Fruit fly (Drosophila melanogaster): ENCODE results near the gene mEFTs.

The mEFTs gene

dm6 chr2L:17484174-17484573, 16.7 kb downstream of the mEFTs start, which contains the start of the genes GCS2beta and CG5131:
TSS of gene GCS2beta (minus strand) at chr2L:17484307.
TSS of gene CG5131 (plus strand) at chr2L:17484501.
- TF ChIP-seq Dfd (GFP tag; optimal IDR thresholded peaks at IDR 0.05): no peak
- peak; percentile 82 for TF ChIP-seq CG32264 (GFP tag; optimal IDR thresholded peaks at IDR 0.05)
- no peak for TF ChIP-seq Rel (GFP tag; optimal IDR thresholded peaks at IDR 0.05)
- peak; percentile 43 for TF ChIP-seq Rel (tag; optimal IDR thresholded peaks at IDR 0.05)
- TF ChIP-seq dl (GFP tag; optimal IDR thresholded peaks at IDR 0.05; ENCODE audit: insufficient read depth in 1 of 2, partially characterized antibody in 2 of 2): no peak
- TF ChIP-seq Hnf4 (GFP tag; optimal IDR thresholded peaks at IDR 0.05): peak; percentile 96
- peak; percentile 70 to 98 for TF ChIP-seq foxo (GFP tag; optimal IDR thresholded peaks at IDR 0.05)
- peak; percentile 95 for TF ChIP-seq h (GFP tag; optimal IDR thresholded peaks at IDR 0.05)
- TF ChIP-seq fru (GFP tag; optimal IDR thresholded peaks at IDR 0.05): peak; percentile 93
- no peak for TF ChIP-seq Vsx2 (GFP tag; optimal IDR thresholded peaks at IDR 0.05; ENCODE audit: partially characterized antibody)
- peak; percentile 96 for TF ChIP-seq ey (GFP tag; optimal IDR thresholded peaks at IDR 0.05)
- TF ChIP-seq sage (GFP tag; optimal IDR thresholded peaks at IDR 0.05): peak; percentile 72
- TF ChIP-seq sv (GFP tag; optimal IDR thresholded peaks at IDR 0.05): peak; percentile 92
- peak; percentile 79 for TF ChIP-seq Mio (GFP tag; optimal IDR thresholded peaks at IDR 0.05)
- peak; percentile 97 for TF ChIP-seq tai (GFP tag; optimal IDR thresholded peaks at IDR 0.05)
- TF ChIP-seq woc (GFP tag; optimal IDR thresholded peaks at IDR 0.05): peak; percentile 74
- peak; percentile 84 for TF ChIP-seq psq (GFP tag; optimal IDR thresholded peaks at IDR 0.05)
- TF ChIP-seq Hr78 (GFP tag; optimal IDR thresholded peaks at IDR 0.05): no peak
- TF ChIP-seq Abd-B (GFP tag; optimal IDR thresholded peaks at IDR 0.05): no peak
- TF ChIP-seq GATAd (GFP tag; optimal IDR thresholded peaks at IDR 0.05): peak; percentile 92
- no peak for TF ChIP-seq Myc (optimal IDR thresholded peaks at IDR 0.05)
- TF ChIP-seq HLH106 (tag; optimal IDR thresholded peaks at IDR 0.05): peak; percentile 92
- peak; percentile 87 for TF ChIP-seq dsf (GFP tag; optimal IDR thresholded peaks at IDR 0.05; ENCODE audit: borderline replicate concordance)
- no peak for TF ChIP-seq pan (optimal IDR thresholded peaks at IDR 0.05)
- TF ChIP-seq Hr83 (GFP tag; optimal IDR thresholded peaks at IDR 0.05; ENCODE audit: poor library complexity, severe bottlenecking): peak; percentile 89
- TF ChIP-seq Sp1 (GFP tag; optimal IDR thresholded peaks at IDR 0.05): peak; percentile 77
- peak; percentile 81 for TF ChIP-seq dmrt93B (GFP tag; optimal IDR thresholded peaks at IDR 0.05)
- TF ChIP-seq rgr (GFP tag; optimal IDR thresholded peaks at IDR 0.05): peak; percentile 97
- TF ChIP-seq CG9705 (GFP tag; optimal IDR thresholded peaks at IDR 0.05): peak; percentile 74
- TF ChIP-seq jim (GFP tag; optimal IDR thresholded peaks at IDR 0.05): peak; percentile 71
- TF ChIP-seq Jra (GFP tag; optimal IDR thresholded peaks at IDR 0.05): peak; percentile 87
- TF ChIP-seq br (GFP tag; optimal IDR thresholded peaks at IDR 0.05): peak; percentile 94
- TF ChIP-seq usp (GFP tag; optimal IDR thresholded peaks at IDR 0.05): no peak
- peak; percentile 92 for TF ChIP-seq OdsH (GFP tag; optimal IDR thresholded peaks at IDR 0.05)

dm6 chr2L:17480943-17481580, 19.8 kb downstream of the mEFTs start, which contains the start of the genes fws and Lamtor3:
TSS of gene fws (minus strand) at chr2L:17481029.
TSS of gene Lamtor3 (plus strand) at chr2L:17481231.
- TF ChIP-seq sv (GFP tag; optimal IDR thresholded peaks at IDR 0.05): peak; percentile 93
- peak; percentile 99 for TF ChIP-seq rgr (GFP tag; optimal IDR thresholded peaks at IDR 0.05)
- TF ChIP-seq CG9705 (GFP tag; optimal IDR thresholded peaks at IDR 0.05): peak; percentile 77
- TF ChIP-seq fru (GFP tag; optimal IDR thresholded peaks at IDR 0.05): peak; percentile 95
- TF ChIP-seq jim (GFP tag; optimal IDR thresholded peaks at IDR 0.05): peak; percentile 73
- TF ChIP-seq GATAd (GFP tag; optimal IDR thresholded peaks at IDR 0.05): peak; percentile 93
- TF ChIP-seq CrebA (GFP tag; optimal IDR thresholded peaks at IDR 0.05; ENCODE audit: borderline replicate concordance): no peak
- no peak for TF ChIP-seq Abd-B (GFP tag; optimal IDR thresholded peaks at IDR 0.05)
- TF ChIP-seq usp (GFP tag; optimal IDR thresholded peaks at IDR 0.05): no peak
- TF ChIP-seq dl (GFP tag; optimal IDR thresholded peaks at IDR 0.05; ENCODE audit: insufficient read depth in 1 of 2, partially characterized antibody in 2 of 2): no peak
- peak; percentile 83 for TF ChIP-seq Mio (GFP tag; optimal IDR thresholded peaks at IDR 0.05)
- no peak for TF ChIP-seq pan (optimal IDR thresholded peaks at IDR 0.05)
- TF ChIP-seq ey (GFP tag; optimal IDR thresholded peaks at IDR 0.05): peak; percentile 93
- no peak for TF ChIP-seq brk (GFP tag; optimal IDR thresholded peaks at IDR 0.05)
- no peak for TF ChIP-seq Hr78 (GFP tag; optimal IDR thresholded peaks at IDR 0.05)
- TF ChIP-seq CG32264 (GFP tag; optimal IDR thresholded peaks at IDR 0.05): peak; percentile 91
- peak; percentile 94 for TF ChIP-seq dsf (GFP tag; optimal IDR thresholded peaks at IDR 0.05; ENCODE audit: borderline replicate concordance)
- no peak for TF ChIP-seq tai (GFP tag; optimal IDR thresholded peaks at IDR 0.05)
- no peak for TF ChIP-seq N (GFP tag; optimal IDR thresholded peaks at IDR 0.05)
- peak; percentile 97 for TF ChIP-seq h (GFP tag; optimal IDR thresholded peaks at IDR 0.05)
- TF ChIP-seq foxo (GFP tag; optimal IDR thresholded peaks at IDR 0.05): peak; percentile 66 to 98
- TF ChIP-seq lola (GFP tag; optimal IDR thresholded peaks at IDR 0.05): no peak
- TF ChIP-seq psq (GFP tag; optimal IDR thresholded peaks at IDR 0.05): peak; percentile 98
- TF ChIP-seq OdsH (GFP tag; optimal IDR thresholded peaks at IDR 0.05): peak; percentile 98
- peak; percentile 80 for TF ChIP-seq Rel (GFP tag; optimal IDR thresholded peaks at IDR 0.05)
- TF ChIP-seq Rel (tag; optimal IDR thresholded peaks at IDR 0.05): peak; percentile 71
- TF ChIP-seq Dif (GFP tag; optimal IDR thresholded peaks at IDR 0.05; ENCODE audit: partially characterized antibody): no peak
- TF ChIP-seq Vsx2 (GFP tag; optimal IDR thresholded peaks at IDR 0.05; ENCODE audit: partially characterized antibody): no peak
- TF ChIP-seq Hnf4 (GFP tag; optimal IDR thresholded peaks at IDR 0.05): peak; percentile 96
- TF ChIP-seq br (GFP tag; optimal IDR thresholded peaks at IDR 0.05): peak; percentile 97
- peak; percentile 98 for TF ChIP-seq dmrt93B (GFP tag; optimal IDR thresholded peaks at IDR 0.05)
- peak; percentile 97 for TF ChIP-seq Sp1 (GFP tag; optimal IDR thresholded peaks at IDR 0.05)
- TF ChIP-seq Dfd (GFP tag; optimal IDR thresholded peaks at IDR 0.05): peak; percentile 85
- TF ChIP-seq Hr83 (GFP tag; optimal IDR thresholded peaks at IDR 0.05; ENCODE audit: poor library complexity, severe bottlenecking): peak; percentile 97
- peak; percentile 83 for TF ChIP-seq woc (GFP tag; optimal IDR thresholded peaks at IDR 0.05)
- peak; percentile 95 for TF ChIP-seq Jra (GFP tag; optimal IDR thresholded peaks at IDR 0.05)
- peak; percentile 94 for TF ChIP-seq sage (GFP tag; optimal IDR thresholded peaks at IDR 0.05)
- TF ChIP-seq HLH106 (tag; optimal IDR thresholded peaks at IDR 0.05): peak; percentile 99
- TF ChIP-seq Myc (optimal IDR thresholded peaks at IDR 0.05): no peak

All from whole organism, wandering third instar larva.